Fruit fly (Drosophila melanogaster): ENCODE measurements around the gene Qtzl.

The Qtzl gene

dm6 chr2L:11970853-11971397 is 24.6 kb upstream of the Qtzl start (continued):
- peak; percentile 28; the same call in 1 of the 2 replicates for TF ChIP-seq CG11247 (GFP tag; IDR thresholded peaks at IDR 0.05)
- TF ChIP-seq pros (GFP tag; optimal IDR thresholded peaks at IDR 0.05): peak; percentile 62
- TF ChIP-seq E2f1 (GFP tag; IDR thresholded peaks at IDR 0.05): no peak; the same call in 1 of the 2 replicates
- TF ChIP-seq slp2 (GFP tag; optimal IDR thresholded peaks at IDR 0.05): no peak
- peak; percentile 78 for TF ChIP-seq Deaf1 (tag; optimal IDR thresholded peaks at IDR 0.05)
- no peak for TF ChIP-seq klu (GFP tag; IDR thresholded peaks at IDR 0.05)
- no peak for TF ChIP-seq CG8281 (tag; optimal IDR thresholded peaks at IDR 0.05)
- no peak for TF ChIP-seq CG30403 (GFP tag; optimal IDR thresholded peaks at IDR 0.05)
- 0 out of 3 replicates have a peak, but pooled peaks have one; percentile 30 for TF ChIP-seq Opbp (GFP tag; IDR thresholded peaks at IDR 0.05; ENCODE audit: partially characterized antibody)
- peak; percentile 59 for TF ChIP-seq pb (GFP tag; optimal IDR thresholded peaks at IDR 0.05)
- no peak for TF ChIP-seq Bteb2 (GFP tag; optimal IDR thresholded peaks at IDR 0.05)
- peak; percentile 97 for TF ChIP-seq CG5180 (GFP tag; optimal IDR thresholded peaks at IDR 0.05)
- TF ChIP-seq tx (GFP tag; optimal IDR thresholded peaks at IDR 0.05): no peak
- TF ChIP-seq CG30020 (tag; optimal IDR thresholded peaks at IDR 0.05): no peak
- peak; percentile 47 for TF ChIP-seq CG8924 (tag; optimal IDR thresholded peaks at IDR 0.05)
- peak; percentile 56; the same call in 1 of the 3 replicates for TF ChIP-seq zfh1 (GFP tag; IDR thresholded peaks at IDR 0.05)
- TF ChIP-seq ATbp (GFP tag; optimal IDR thresholded peaks at IDR 0.05): no peak
- no peak for TF ChIP-seq so (GFP tag; IDR thresholded peaks at IDR 0.05)
- TF ChIP-seq crol (GFP tag; IDR thresholded peaks at IDR 0.05): peak; percentile 48
- TF ChIP-seq Ada2b (GFP tag; IDR thresholded peaks at IDR 0.05): no peak
- TF ChIP-seq MESR4 (GFP tag; optimal IDR thresholded peaks at IDR 0.05): no peak
- TF ChIP-seq az2 (GFP tag; optimal IDR thresholded peaks at IDR 0.05): no peak
- peak; percentile 49 for TF ChIP-seq yki (optimal IDR thresholded peaks at IDR 0.05)
- TF ChIP-seq Dll (GFP tag; IDR thresholded peaks at IDR 0.05; ENCODE audit: partially characterized antibody): no peak
- no peak for TF ChIP-seq dmrt11E (tag; optimal IDR thresholded peaks at IDR 0.05)
- no peak for TF ChIP-seq CG4424 (GFP tag; optimal IDR thresholded peaks at IDR 0.05)
- TF ChIP-seq z (GFP tag; IDR thresholded peaks at IDR 0.05): no peak
- TF ChIP-seq NfI (GFP tag; optimal IDR thresholded peaks at IDR 0.05): no peak
- TF ChIP-seq CG43689 (GFP tag; IDR thresholded peaks at IDR 0.05): no peak
- peak; percentile 0 for TF ChIP-seq CG13424 (tag; optimal IDR thresholded peaks at IDR 0.05)
- TF ChIP-seq sima (GFP tag; optimal IDR thresholded peaks at IDR 0.05): no peak
- TF ChIP-seq gem (tag; optimal IDR thresholded peaks at IDR 0.05): no peak
- TF ChIP-seq Elba2 (GFP tag; optimal IDR thresholded peaks at IDR 0.05): no peak
- TF ChIP-seq stwl (tag; optimal IDR thresholded peaks at IDR 0.05): no peak
- TF ChIP-seq CG12391 (tag; optimal IDR thresholded peaks at IDR 0.05): no peak
- TF ChIP-seq bigmax (GFP tag; optimal IDR thresholded peaks at IDR 0.05): no peak
- peak; percentile 72 for TF ChIP-seq oc (tag; optimal IDR thresholded peaks at IDR 0.05)
- no peak for TF ChIP-seq CG31224 (GFP tag; IDR thresholded peaks at IDR 0.05)
- no peak for TF ChIP-seq CG2120 (GFP tag; optimal IDR thresholded peaks at IDR 0.05)
- no peak for TF ChIP-seq MTF-1 (GFP tag; optimal IDR thresholded peaks at IDR 0.05; ENCODE audit: borderline replicate concordance)
- 0 out of 2 replicates have a peak, but pooled peaks have one; percentile 31 for TF ChIP-seq CG32772 (GFP tag; IDR thresholded peaks at IDR 0.05)
- TF ChIP-seq CG8388 (GFP tag; optimal IDR thresholded peaks at IDR 0.05): no peak
- TF ChIP-seq pan (optimal IDR thresholded peaks at IDR 0.05): no peak
- peak in 1 of 2 experiments; percentile 28 for TF ChIP-seq pan (GFP tag; optimal IDR thresholded peaks at IDR 0.05 in 1 of 2, IDR thresholded peaks at IDR 0.05 in 1 of 2)
- TF ChIP-seq wek (GFP tag; optimal IDR thresholded peaks at IDR 0.05): no peak
- peak; percentile 7 for TF ChIP-seq nmo (GFP tag; optimal IDR thresholded peaks at IDR 0.05)
- no peak for TF ChIP-seq Fer2 (tag; optimal IDR thresholded peaks at IDR 0.05)
- no peak for TF ChIP-seq TFAM (GFP tag; optimal IDR thresholded peaks at IDR 0.05)
- TF ChIP-seq CG16813 (GFP tag; IDR thresholded peaks at IDR 0.05; ENCODE audit: partially characterized antibody): peak; percentile 27; the same call in 1 of the 3 replicates
- TF ChIP-seq usp (GFP tag; optimal IDR thresholded peaks at IDR 0.05): no peak
- TF ChIP-seq gsb (GFP tag; IDR thresholded peaks at IDR 0.05): no peak

Data from whole organism, embryonic.